Fruit fly (Drosophila melanogaster) whole organism, adult: Measurements from ENCODE around the gene ATPsynbeta.
A peak's percentile ranks its signal among the peaks of the same experiment; 100 is the strongest.

Source experiments
- CG11617 ChIP-seq: fragments of 200-800 bp; sonication (Bioruptor generic); optimal IDR thresholded peaks from 2 replicates; lab custom pipeline; 2017; ENCODE audit warnings: mild to moderate bottlenecking, missing biosample characterization, missing genetic modification reagents, missing genetic modification characterization
- CG12768 ChIP-seq: fragments of 200-800 bp; sonication (Bioruptor generic); optimal IDR thresholded peaks from 2 replicates; lab custom pipeline; 2017; ENCODE audit warnings: missing biosample characterization, missing genetic modification characterization, mild to moderate bottlenecking, moderate library complexity, missing genetic modification reagents
- CG14711 ChIP-seq: fragments of 200-800 bp; sonication (Bioruptor generic); optimal IDR thresholded peaks from 2 replicates; lab custom pipeline; 2018; ENCODE audit warnings: missing biosample characterization, mild to moderate bottlenecking, missing genetic modification characterization, moderate library complexity
- CG1620 ChIP-seq: fragments of 200-800 bp; sonication (Bioruptor generic); optimal IDR thresholded peaks from 2 replicates; lab custom pipeline; 2016; ENCODE audit warnings: missing biosample characterization, missing genetic modification characterization
- CG33017 ChIP-seq: fragments of 200-800 bp; sonication (Bioruptor generic); optimal IDR thresholded peaks from 2 replicates; lab custom pipeline; 2018; ENCODE audit warnings: missing biosample characterization, mild to moderate bottlenecking, missing genetic modification characterization, moderate library complexity
- CG5204 ChIP-seq: fragments of 200-800 bp; sonication (Bioruptor generic); optimal IDR thresholded peaks from 2 replicates; lab custom pipeline; 2016; ENCODE audit warnings: missing biosample characterization, missing genetic modification characterization
- CG7045 ChIP-seq: fragments of 200-800 bp; sonication (Bioruptor generic); optimal IDR thresholded peaks from 2 replicates; lab custom pipeline; 2017; ENCODE audit warnings: missing biosample characterization, mild to moderate bottlenecking, missing genetic modification characterization
- CG7101 ChIP-seq: fragments of 200-800 bp; sonication (Bioruptor generic); optimal IDR thresholded peaks from 2 replicates; lab custom pipeline; 2018; ENCODE audit warnings: missing biosample characterization, mild to moderate bottlenecking, missing genetic modification characterization, moderate library complexity
- Clk ChIP-seq: fragments of 200-800 bp; sonication (Bioruptor generic); optimal IDR thresholded peaks from 2 replicates; lab custom pipeline; 2017; ENCODE audit warnings: missing biosample characterization, missing genetic modification characterization
- Crg-1 ChIP-seq: fragments of 200-800 bp; sonication (Bioruptor generic); optimal IDR thresholded peaks from 2 replicates; lab custom pipeline; 2016; ENCODE audit warnings: missing biosample characterization, missing genetic modification characterization
- Hr96 ChIP-seq: fragments of 200-800 bp; sonication (Bioruptor generic); optimal IDR thresholded peaks from 2 replicates; lab custom pipeline; 2016; ENCODE audit warnings: missing biosample characterization, missing genetic modification characterization
- Mnt ChIP-seq: fragments of 200-800 bp; sonication (Bioruptor generic); optimal IDR thresholded peaks from 2 replicates; lab custom pipeline; 2016; ENCODE audit warnings: missing biosample characterization, mild to moderate bottlenecking, missing genetic modification characterization
- bab1 ChIP-seq: fragments of 200-800 bp; sonication (Bioruptor generic); optimal IDR thresholded peaks from 3 replicates; lab custom pipeline; 2019; ENCODE audit warnings: missing biosample characterization, mild to moderate bottlenecking, missing genetic modification characterization, moderate library complexity
- cic ChIP-seq: fragments of 200-800 bp; sonication (Bioruptor generic); optimal IDR thresholded peaks from 2 replicates; lab custom pipeline; 2017; ENCODE audit warnings: missing biosample characterization, mild to moderate bottlenecking, missing genetic modification characterization, moderate library complexity
- cnc ChIP-seq, 2 experiments: fragments of >200 bp; optimal IDR thresholded peaks; 2 replicates each; lab custom pipeline; 2017
- kay ChIP-seq: fragments of 200-800 bp; sonication (Bioruptor generic); peaks from one replicate; lab custom pipeline; 2016; ENCODE audit warnings: missing biosample characterization, missing genetic modification characterization, borderline replicate concordance
- ovo ChIP-seq: fragments of 200-800 bp; sonication (Bioruptor generic); optimal IDR thresholded peaks from 2 replicates; lab custom pipeline; 2016; ENCODE audit warnings: missing biosample characterization, missing genetic modification characterization
- pad ChIP-seq: fragments of 200-800 bp; sonication (Bioruptor generic); optimal IDR thresholded peaks from 3 replicates; lab custom pipeline; 2017; ENCODE audit warnings: missing biosample characterization, missing genetic modification characterization, mild to moderate bottlenecking, moderate library complexity, missing genetic modification reagents
- tj ChIP-seq: fragments of 200-800 bp; sonication (Bioruptor generic); optimal IDR thresholded peaks from 3 replicates; lab custom pipeline; 2017; ENCODE audit warnings: missing biosample characterization, mild to moderate bottlenecking, missing genetic modification characterization, moderate library complexity
- toe ChIP-seq: fragments of 200-800 bp; sonication (Bioruptor generic); optimal IDR thresholded peaks from 2 replicates; lab custom pipeline; 2016; ENCODE audit warnings: missing biosample characterization, missing genetic modification characterization

ATPsynbeta gene

DNA sequence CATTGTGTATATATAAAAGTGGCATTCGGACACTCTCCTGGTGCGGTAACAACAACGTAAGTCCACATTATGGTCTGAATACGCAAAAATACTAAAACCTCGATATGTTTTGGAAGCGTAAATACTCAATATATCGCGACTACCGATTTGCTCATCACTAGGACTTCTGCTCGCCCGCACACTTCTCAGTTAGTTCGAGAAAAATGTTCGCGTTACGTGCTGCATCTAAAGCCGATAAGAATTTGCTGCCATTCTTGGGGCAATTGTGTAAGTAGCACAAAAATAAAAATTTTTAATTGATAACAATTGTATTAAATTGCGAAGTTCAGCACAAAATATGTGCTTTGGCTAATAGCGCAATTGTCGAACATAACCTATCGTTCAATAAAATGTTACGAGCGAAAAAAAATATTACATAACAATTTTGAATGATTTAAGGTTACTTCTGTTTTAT, 430 bp downstream of the ATPsynbeta start, which contains the start of gene CG11076:
Gene CG11076, minus strand, starts transcription at position 71 of the 454 bp plus-strand sequence.
- TF ChIP-seq cic (GFP tag; lab: Kevin White, UChicago) (peak; percentile 32), bab1 (GFP tag; lab: Kevin White, UChicago) (peak; percentile 87), cnc (optimal IDR thresholded peaks at IDR 0.05; lab: Kevin White, UChicago) (no peak), CG12768 (peak; percentile 3), kay (GFP tag; lab: Kevin White, UChicago) (peak; percentile 91), CG14711 (tag; lab: Kevin White, UChicago) (peak; percentile 45), Hr96 (GFP tag; lab: Kevin White, UChicago) (no peak), pad (GFP tag; lab: Kevin White, UChicago) (peak; percentile 10), Clk (no peak), CG1620 (peak; percentile 46), CG11617 (GFP tag; lab: Kevin White, UChicago) (peak; percentile 77), CG33017 (tag; lab: Kevin White, UChicago) (peak; percentile 68), ovo (GFP tag; lab: Kevin White, UChicago) (peak; percentile 21), CG5204 (GFP tag; lab: Kevin White, UChicago) (peak; percentile 48), Mnt (GFP tag; lab: Kevin White, UChicago) (peak; percentile 85), toe (GFP tag; lab: Kevin White, UChicago) (no peak), Crg-1 (no peak), tj (GFP tag; lab: Kevin White, UChicago) (peak; percentile 49), CG7101 (tag; lab: Kevin White, UChicago) (peak; percentile 48), CG7045 (GFP tag; lab: Kevin White, UChicago) (peak; percentile 17)

DNA sequence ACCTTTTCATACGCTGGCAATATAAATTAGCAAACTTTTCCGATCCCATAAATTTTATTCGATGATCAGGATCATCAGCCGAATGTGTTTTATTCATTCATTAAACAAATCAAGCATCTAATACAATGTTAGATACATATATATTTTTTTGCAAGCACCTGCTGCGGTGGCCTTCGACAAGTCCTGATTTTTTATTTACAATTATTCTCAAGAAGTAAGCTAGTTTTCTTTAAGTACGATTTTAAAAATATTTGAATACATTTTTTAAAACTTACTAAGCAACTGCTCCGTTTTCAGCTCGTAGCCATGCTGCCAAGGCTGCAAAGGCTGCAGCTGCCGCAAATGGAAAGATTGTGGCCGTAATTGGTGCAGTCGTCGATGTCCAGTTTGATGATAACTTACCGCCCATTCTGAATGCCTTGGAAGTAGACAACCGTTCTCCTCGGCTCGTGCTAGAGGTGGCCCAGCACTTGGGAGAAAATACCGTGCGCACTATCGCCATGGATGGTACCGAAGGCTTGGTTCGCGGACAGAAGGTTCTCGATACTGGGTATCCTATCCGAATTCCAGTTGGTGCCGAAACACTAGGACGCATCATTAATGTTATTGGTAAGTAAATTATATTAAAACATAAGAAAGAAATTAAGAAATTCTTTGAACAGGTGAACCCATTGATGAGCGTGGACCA, 1.5 kb downstream of the ATPsynbeta start:
- TF ChIP-seq CG11617 (GFP tag; lab: Kevin White, UChicago) (no peak), kay (GFP tag; lab: Kevin White, UChicago) (peak; percentile 72)

DNA sequence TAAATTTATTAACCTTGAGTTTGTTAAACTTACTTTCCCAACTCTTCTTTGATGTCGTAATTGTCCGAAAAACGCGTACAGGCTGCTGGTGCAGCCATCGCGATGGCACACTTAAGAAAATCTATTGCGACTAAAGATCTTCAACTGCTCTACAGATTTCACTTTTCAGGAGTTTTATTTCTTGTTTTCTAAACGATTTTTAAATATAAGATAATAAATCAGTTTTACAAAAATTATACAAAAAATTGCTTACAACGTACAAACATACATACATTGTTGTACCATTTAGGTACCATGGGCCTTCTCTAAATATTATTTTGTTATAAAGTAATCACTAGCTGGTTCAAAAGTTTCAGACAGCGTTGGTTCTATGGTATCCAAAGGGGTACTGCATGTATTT, 19.1 kb downstream of the ATPsynbeta start:
- TF ChIP-seq CG5204 (GFP tag; lab: Kevin White, UChicago) (no peak), pad (GFP tag; lab: Kevin White, UChicago) (no peak), CG11617 (GFP tag; lab: Kevin White, UChicago) (no peak), kay (GFP tag; lab: Kevin White, UChicago) (peak; percentile 95), CG33017 (tag; lab: Kevin White, UChicago) (no peak)

DNA sequence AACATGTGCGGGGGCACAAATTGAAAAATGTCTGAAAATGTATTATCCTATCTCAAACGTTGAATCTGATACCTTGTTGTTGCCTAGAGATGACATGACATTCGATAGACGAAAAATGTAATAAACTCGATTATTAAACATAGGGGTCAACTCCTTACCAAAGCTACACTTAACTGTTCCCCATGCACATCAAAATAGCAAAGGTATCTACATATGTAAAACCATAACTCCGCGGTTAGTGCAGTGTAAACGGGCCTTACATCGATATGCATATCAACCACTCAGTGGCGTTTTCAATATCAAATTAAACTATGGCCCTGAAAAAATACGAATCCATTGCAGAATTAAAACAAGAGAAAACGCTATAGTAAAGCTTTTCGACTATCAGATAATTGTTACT, 20.0 kb downstream of the ATPsynbeta start:
- no peak for TF ChIP-seq cic (GFP tag; lab: Kevin White, UChicago)
- peak; percentile 35 for TF ChIP-seq bab1 (GFP tag; lab: Kevin White, UChicago)
- peak; percentile 24 for TF ChIP-seq CG14711 (tag; lab: Kevin White, UChicago)
- no peak for TF ChIP-seq CG33017 (tag; lab: Kevin White, UChicago)
- peak; percentile 3 for TF ChIP-seq CG7101 (tag; lab: Kevin White, UChicago)

DNA sequence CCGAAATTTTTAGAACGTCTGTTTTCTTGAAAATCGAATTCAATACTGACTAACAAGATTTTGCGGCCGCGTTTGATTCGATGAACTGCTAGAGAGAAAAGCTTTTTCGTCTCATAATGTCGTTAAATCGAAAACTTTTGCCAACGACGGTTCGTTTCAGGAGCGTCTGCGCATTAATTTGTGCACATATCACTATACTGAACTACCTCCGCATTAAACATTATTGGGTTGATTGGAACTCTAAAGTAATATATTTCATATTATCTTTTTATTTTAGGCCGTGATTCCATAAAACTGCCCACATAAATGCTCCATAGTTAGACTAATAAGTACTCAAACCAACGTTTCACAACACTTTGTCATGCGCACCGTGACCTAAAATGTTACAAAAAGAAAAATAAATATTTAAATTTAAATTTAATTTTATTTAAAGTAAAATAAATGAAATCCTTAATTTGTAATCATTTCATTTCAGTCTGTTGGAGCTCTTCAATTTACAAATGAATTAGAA, 22.4 kb downstream of the ATPsynbeta start, which contains the start of gene CaMKII:
Gene CaMKII, minus strand, starts transcription at position 51 of the 511 bp plus-strand sequence.
- no peak for TF ChIP-seq CG14711 (tag; lab: Kevin White, UChicago)
- peak; percentile 26 for TF ChIP-seq Crg-1
- TF ChIP-seq ovo (GFP tag; lab: Kevin White, UChicago) = no peak
- TF ChIP-seq Clk = no peak
- peak; percentile 26 for TF ChIP-seq CG12768
- no peak for TF ChIP-seq CG5204 (GFP tag; lab: Kevin White, UChicago)
- TF ChIP-seq pad (GFP tag; lab: Kevin White, UChicago) = peak; percentile 10
- no peak for TF ChIP-seq kay (GFP tag; lab: Kevin White, UChicago)
- TF ChIP-seq CG7101 (tag; lab: Kevin White, UChicago) = peak; percentile 17
- peak; percentile 7 for TF ChIP-seq cic (GFP tag; lab: Kevin White, UChicago)
- no peak for TF ChIP-seq CG7045 (GFP tag; lab: Kevin White, UChicago)
- TF ChIP-seq CG33017 (tag; lab: Kevin White, UChicago) = no peak
- no peak for TF ChIP-seq Mnt (GFP tag; lab: Kevin White, UChicago)
- no peak for TF ChIP-seq bab1 (GFP tag; lab: Kevin White, UChicago)
- TF ChIP-seq tj (GFP tag; lab: Kevin White, UChicago) = no peak
- no peak for TF ChIP-seq CG1620
- no peak for TF ChIP-seq toe (GFP tag; lab: Kevin White, UChicago)
- TF ChIP-seq CG11617 (GFP tag; lab: Kevin White, UChicago) = peak; percentile 18
- TF ChIP-seq Hr96 (GFP tag; lab: Kevin White, UChicago) = no peak
- TF ChIP-seq cnc (optimal IDR thresholded peaks at IDR 0.05; lab: Kevin White, UChicago) = no peak

DNA sequence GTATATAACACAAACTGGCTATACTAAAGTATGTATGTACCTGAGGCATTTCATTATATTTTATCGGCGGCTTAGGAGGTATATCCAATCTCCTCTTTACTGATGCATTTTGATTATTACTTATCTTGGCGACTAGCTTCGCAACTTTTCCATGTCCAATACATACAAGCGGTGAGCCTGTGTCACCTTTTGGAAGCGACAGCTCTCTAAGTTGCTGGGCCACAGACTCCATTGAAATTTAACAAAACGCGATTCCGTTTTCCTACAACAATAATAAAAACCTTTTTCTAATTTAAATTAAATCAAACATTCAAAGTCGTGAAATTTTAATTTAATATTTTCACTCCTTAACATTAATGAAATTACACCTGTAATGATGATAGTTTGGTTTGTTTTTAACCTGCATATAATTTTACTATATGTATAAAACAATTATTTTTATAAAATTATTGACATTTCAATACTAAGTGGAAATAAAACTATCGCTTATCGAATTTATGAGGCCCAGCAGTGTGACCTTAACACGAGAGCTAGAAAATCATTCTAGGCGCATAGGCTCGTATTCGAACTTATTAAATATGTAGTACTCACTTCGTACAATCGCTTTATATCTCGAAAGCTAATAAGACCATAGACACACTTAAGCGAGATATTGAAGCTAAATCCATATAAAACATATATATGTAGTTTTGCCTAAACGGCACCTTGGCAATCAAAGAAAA, 29.2 kb downstream of the ATPsynbeta start, which contains the start of gene apolpp:
Gene apolpp, plus strand, starts transcription at position 597 of the 722 bp plus-strand sequence.
- TF ChIP-seq pad (GFP tag; lab: Kevin White, UChicago) = no peak
- no peak for TF ChIP-seq Crg-1
- TF ChIP-seq CG14711 (tag; lab: Kevin White, UChicago) = peak; percentile 19
- TF ChIP-seq CG7101 (tag; lab: Kevin White, UChicago) = peak; percentile 12
- no peak for TF ChIP-seq CG5204 (GFP tag; lab: Kevin White, UChicago)
- TF ChIP-seq Clk = no peak
- no peak for TF ChIP-seq CG11617 (GFP tag; lab: Kevin White, UChicago)
- no peak for TF ChIP-seq Hr96 (GFP tag; lab: Kevin White, UChicago)
- TF ChIP-seq ovo (GFP tag; lab: Kevin White, UChicago) = no peak
- no peak for TF ChIP-seq CG33017 (tag; lab: Kevin White, UChicago)
- no peak for TF ChIP-seq Mnt (GFP tag; lab: Kevin White, UChicago)
- no peak for TF ChIP-seq tj (GFP tag; lab: Kevin White, UChicago)
- TF ChIP-seq cnc (optimal IDR thresholded peaks at IDR 0.05; lab: Kevin White, UChicago) = no peak
- peak; percentile 3 for TF ChIP-seq CG1620
- no peak for TF ChIP-seq CG7045 (GFP tag; lab: Kevin White, UChicago)
- no peak for TF ChIP-seq cic (GFP tag; lab: Kevin White, UChicago)
- peak; percentile 42 for TF ChIP-seq toe (GFP tag; lab: Kevin White, UChicago)
- peak; percentile 54 for TF ChIP-seq kay (GFP tag; lab: Kevin White, UChicago)
- TF ChIP-seq bab1 (GFP tag; lab: Kevin White, UChicago) = peak; percentile 1
- no peak for TF ChIP-seq CG12768
